Worm (Caenorhabditis elegans) whole organism, L1 larva: Measurements from ENCODE around the gene K11H12.11.

Source experiments
- aha-1 ChIP-seq: fragments of 150-350 bp; optimal IDR thresholded peaks from 2 replicates; lab custom pipeline; 2014; ENCODE audit warnings: missing biosample characterization, missing genetic modification characterization
- alr-1 ChIP-seq: fragments of 200-800 bp; sonication (Bioruptor generic); optimal IDR thresholded peaks from 2 replicates; lab custom pipeline; 2018; ENCODE audit warnings: borderline replicate concordance, mild to moderate bottlenecking, missing genetic modification characterization, missing compliant biosample characterization
- aly-2 ChIP-seq: fragments of 150-350 bp; optimal IDR thresholded peaks from 2 replicates; lab custom pipeline; 2014; ENCODE audit warnings: missing biosample characterization, missing genetic modification characterization
- ama-1 ChIP-seq: fragments of 150-350 bp; optimal IDR thresholded peaks from 2 replicates; lab custom pipeline; 2014
- blmp-1 ChIP-seq: fragments of 150-350 bp; optimal IDR thresholded peaks from 2 replicates; lab custom pipeline; 2014; ENCODE audit warnings: missing biosample characterization, missing genetic modification characterization
- jun-1 ChIP-seq: fragments of 150-350 bp; optimal IDR thresholded peaks from 2 replicates; lab custom pipeline; 2014; ENCODE audit warnings: missing biosample characterization, missing genetic modification reagents, missing genetic modification characterization
- lin-15B ChIP-seq: fragments of 150-350 bp; sonication (generic microtip); optimal IDR thresholded peaks from 3 replicates; lab custom pipeline; 2014; ENCODE audit warnings: missing biosample characterization, missing genetic modification characterization
- nhr-84 ChIP-seq: sonication (generic microtip); optimal IDR thresholded peaks from 2 replicates; lab custom pipeline; 2017; ENCODE audit warnings: missing biosample characterization, missing genetic modification characterization
- snpc-4 ChIP-seq: fragments of 150-350 bp; optimal IDR thresholded peaks from 2 replicates; lab custom pipeline; 2014; ENCODE audit warnings: missing biosample characterization, missing genetic modification characterization
- unc-98 ChIP-seq: fragments of 200-800 bp; sonication (Bioruptor generic); IDR thresholded peaks from 2 replicates; pipeline ENCODE4 v1.3.6; 2022; ENCODE audit warnings: missing genetic modification characterization, missing compliant biosample characterization

DNA sequence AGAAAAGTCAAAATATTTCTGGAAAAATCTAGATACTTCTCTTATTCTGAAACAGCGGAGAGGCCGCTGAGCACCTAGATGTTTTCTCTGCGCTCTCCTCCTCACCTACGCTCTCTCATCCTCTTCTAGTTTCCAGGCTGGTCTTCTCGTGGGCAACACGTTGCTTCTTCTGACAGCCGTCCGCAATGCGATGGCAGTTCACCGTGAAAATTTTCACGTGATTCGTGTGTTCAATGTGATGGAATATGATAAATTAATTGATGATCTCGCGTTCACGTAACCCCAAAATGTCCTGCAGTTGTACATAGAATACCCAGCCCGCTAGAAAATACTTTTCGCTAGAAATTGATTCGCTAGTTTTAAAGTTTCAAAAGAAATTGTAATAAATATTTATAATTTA, 36.8 kb downstream of the K11H12.11 start:
- TF ChIP-seq aly-2 (tag; lab: Kevin White, UChicago) (no peak), jun-1 (tag; lab: Kevin White, UChicago) (no peak), alr-1 (no peak), blmp-1 (tag; lab: Kevin White, UChicago) (no peak), ama-1 (lab: Kevin White, UChicago) (no peak), aha-1 (no peak), lin-15B (tag; lab: Kevin White, UChicago) (no peak), snpc-4 (tag; lab: Kevin White, UChicago) (no peak), nhr-84 (tag; lab: Kevin White, UChicago) (no peak), unc-98 (GFP tag; lab: Robert Waterston, UW) (no peak)
